Worm (Caenorhabditis elegans): ENCODE results near the gene Y17G7B.21.

Gene Y17G7B.21

ce11 chrII:11977363-11977762 lies at the start of gene Y17G7B.21:
TSS of gene Y17G7B.21 (minus strand) at chrII:11977661.
- TF ChIP-seq unc-120 (tag; optimal IDR thresholded peaks at IDR 0.05; ENCODE audit: poor library complexity, severe bottlenecking) (no peak), ces-1 (GFP tag; optimal IDR thresholded peaks at IDR 0.05) (no peak), nhr-2 (tag; optimal IDR thresholded peaks at IDR 0.05) (no peak), unc-39 (tag; optimal IDR thresholded peaks at IDR 0.05) (no peak), nhr-28 (tag; optimal IDR thresholded peaks at IDR 0.05) (no peak), zip-8 (tag; optimal IDR thresholded peaks at IDR 0.05) (no peak), sptf-1 (tag; optimal IDR thresholded peaks at IDR 0.05) (no peak), snpc-4 (tag; optimal IDR thresholded peaks at IDR 0.05) (no peak), M03D4.4 (tag; optimal IDR thresholded peaks at IDR 0.05) (no peak), tbx-8 (GFP tag; optimal IDR thresholded peaks at IDR 0.05) (no peak), elt-1 (tag; optimal IDR thresholded peaks at IDR 0.05; ENCODE audit: borderline replicate concordance, insufficient read depth) (no peak), bed-3 (GFP tag; optimal IDR thresholded peaks at IDR 0.05) (no peak), unc-62 (GFP tag; optimal IDR thresholded peaks at IDR 0.05) (no peak), nhr-12 (tag; optimal IDR thresholded peaks at IDR 0.05) (no peak), flh-1 (GFP tag; optimal IDR thresholded peaks at IDR 0.05) (no peak)

- peak; percentile 89 for TF ChIP-seq lsy-2 (tag; optimal IDR thresholded peaks at IDR 0.05)
- TF ChIP-seq ces-1 (GFP tag; optimal IDR thresholded peaks at IDR 0.05), result peak; percentile 39
- TF ChIP-seq bed-3 (GFP tag; optimal IDR thresholded peaks at IDR 0.05), result no peak
Observed at ce11 chrII:12023315-12023878, 45.9 kb upstream of the Y17G7B.21 start, which contains the start of gene Y17G7B.12. TSS of gene Y17G7B.12 (plus strand) at chrII:12023861.

- TF ChIP-seq ztf-11 (tag; optimal IDR thresholded peaks at IDR 0.05) (no peak), unc-120 (tag; optimal IDR thresholded peaks at IDR 0.05; ENCODE audit: poor library complexity, severe bottlenecking) (no peak), blmp-1 (tag; optimal IDR thresholded peaks at IDR 0.05) (no peak), nhr-28 (tag; optimal IDR thresholded peaks at IDR 0.05) (no peak), snpc-4 (tag; optimal IDR thresholded peaks at IDR 0.05) (no peak), nhr-2 (tag; optimal IDR thresholded peaks at IDR 0.05) (no peak), sptf-1 (tag; optimal IDR thresholded peaks at IDR 0.05) (no peak), ces-1 (GFP tag; optimal IDR thresholded peaks at IDR 0.05) (no peak), pha-4 (tag; optimal IDR thresholded peaks at IDR 0.05) (no peak), M03D4.4 (tag; optimal IDR thresholded peaks at IDR 0.05) (no peak), cnd-1 (tag; optimal IDR thresholded peaks at IDR 0.05) (no peak), ceh-83 (GFP tag; optimal IDR thresholded peaks at IDR 0.05) (no peak), ham-2 (GFP tag; optimal IDR thresholded peaks at IDR 0.05) (no peak), hlh-1 (tag; optimal IDR thresholded peaks at IDR 0.05) (no peak), unc-62 (GFP tag; optimal IDR thresholded peaks at IDR 0.05) (no peak), ceh-39 (tag; optimal IDR thresholded peaks at IDR 0.05) (no peak), bed-3 (GFP tag; optimal IDR thresholded peaks at IDR 0.05) (no peak), elt-1 (tag; optimal IDR thresholded peaks at IDR 0.05; ENCODE audit: borderline replicate concordance, insufficient read depth) (no peak)
Observed at ce11 chrII:12008772-12009171, 31.3 kb upstream of the Y17G7B.21 start, which contains the start of gene glb-29. TSS of gene glb-29 (plus strand) at chrII:12009072.

ce11 chrII:12006575-12007098 lies 29.2 kb upstream of the Y17G7B.21 start, which contains the start of gene mcm-2:
TSS of gene mcm-2 (minus strand) at chrII:12006625.
- TF ChIP-seq zip-8 (tag; optimal IDR thresholded peaks at IDR 0.05), result peak; percentile 69
- TF ChIP-seq pha-4 (tag; optimal IDR thresholded peaks at IDR 0.05), result no peak
- peak; percentile 17 for TF ChIP-seq elt-1 (tag; optimal IDR thresholded peaks at IDR 0.05; ENCODE audit: borderline replicate concordance, insufficient read depth)
- TF ChIP-seq blmp-1 (tag; optimal IDR thresholded peaks at IDR 0.05), result no peak
- peak; percentile 1 for TF ChIP-seq nhr-237 (tag; optimal IDR thresholded peaks at IDR 0.05)

- TF ChIP-seq hlh-1 (tag; optimal IDR thresholded peaks at IDR 0.05) (no peak), mab-5 (tag; optimal IDR thresholded peaks at IDR 0.05) (no peak), lsy-2 (tag; optimal IDR thresholded peaks at IDR 0.05) (no peak), tbx-8 (GFP tag; optimal IDR thresholded peaks at IDR 0.05) (no peak), sptf-1 (tag; optimal IDR thresholded peaks at IDR 0.05) (no peak), nhr-237 (tag; optimal IDR thresholded peaks at IDR 0.05) (no peak), nhr-28 (tag; optimal IDR thresholded peaks at IDR 0.05) (no peak)
Observed at ce11 chrII:12005981-12006380, 28.5 kb upstream of the Y17G7B.21 start.

ce11 chrII:11998903-11999302 lies 21.4 kb upstream of the Y17G7B.21 start, which contains the start of gene Y17G7B.23:
TSS of gene Y17G7B.23 (plus strand) at chrII:11999203.
- TF ChIP-seq hlh-1 (tag; optimal IDR thresholded peaks at IDR 0.05), result no peak

Data from whole organism, mixed stage, embryonic.